Fruit fly (Drosophila melanogaster) whole organism, embryonic: Measurements from ENCODE around the gene Rpt5.

Source experiments
- Awh ChIP-seq: fragments of 200-800 bp; sonication (Bioruptor generic); IDR thresholded peaks from 2 replicates; pipeline ENCODE4, ENCODE4 v1.3.6; 2022; ENCODE audit warnings: missing biosample characterization, missing genetic modification characterization
- CG10321 ChIP-seq: fragments of 200-800 bp; sonication (Bioruptor generic); IDR thresholded peaks from 2 replicates; pipeline ENCODE4 v1.3.6; 2022; ENCODE audit warnings: missing biosample characterization, missing genetic modification characterization
- CG11398 ChIP-seq: fragments of 200-800 bp; sonication (Bioruptor generic); optimal IDR thresholded peaks from 2 replicates; lab custom pipeline; 2016; ENCODE audit warnings: missing biosample characterization, missing genetic modification characterization
- CG11696 ChIP-seq: fragments of 200-800 bp; sonication (Bioruptor generic); IDR thresholded peaks from 2 replicates; pipeline ENCODE4 v1.3.6; 2022; ENCODE audit warnings: missing biosample characterization, missing genetic modification characterization
- CG12071 ChIP-seq: fragments of 200-800 bp; sonication (Bioruptor generic); optimal IDR thresholded peaks from 3 replicates; lab custom pipeline; 2018; ENCODE audit warnings: missing biosample characterization, mild to moderate bottlenecking, missing genetic modification characterization
- CG12236 ChIP-seq: fragments of 200-800 bp; sonication (Bioruptor generic); optimal IDR thresholded peaks from 2 replicates; lab custom pipeline; 2016; ENCODE audit warnings: missing biosample characterization, missing genetic modification characterization
- CG12769 ChIP-seq: fragments of 200-800 bp; sonication (Bioruptor generic); optimal IDR thresholded peaks from 2 replicates; lab custom pipeline; 2019; ENCODE audit warnings: missing biosample characterization, mild to moderate bottlenecking, missing genetic modification characterization, moderate library complexity
- CG15073 ChIP-seq: fragments of 200-800 bp; sonication (Bioruptor generic); optimal IDR thresholded peaks from 2 replicates; lab custom pipeline; 2016; ENCODE audit warnings: missing biosample characterization, missing genetic modification characterization
- CG15479 ChIP-seq: fragments of 200-800 bp; sonication (Bioruptor generic); optimal IDR thresholded peaks from 3 replicates; lab custom pipeline; 2019; ENCODE audit warnings: missing biosample characterization, mild to moderate bottlenecking, missing genetic modification characterization, moderate library complexity
- CG15601 ChIP-seq: fragments of 200-800 bp; sonication (Bioruptor generic); optimal IDR thresholded peaks from 3 replicates; lab custom pipeline; 2019; ENCODE audit warnings: missing biosample characterization, mild to moderate bottlenecking, missing genetic modification characterization, moderate library complexity
- CG18764 ChIP-seq: fragments of 200-800 bp; sonication (Bioruptor generic); optimal IDR thresholded peaks from 3 replicates; lab custom pipeline; 2016; ENCODE audit warnings: missing biosample characterization, missing genetic modification characterization
- CG2116 ChIP-seq: fragments of 200-800 bp; sonication (Bioruptor generic); optimal IDR thresholded peaks from 3 replicates; lab custom pipeline; 2018; ENCODE audit warnings: missing biosample characterization, mild to moderate bottlenecking, missing genetic modification characterization
- CG2678 ChIP-seq: fragments of 200-800 bp; sonication (Bioruptor generic); optimal IDR thresholded peaks from 3 replicates; lab custom pipeline; 2019; ENCODE audit warnings: missing biosample characterization, mild to moderate bottlenecking, missing genetic modification characterization, moderate library complexity
- CG30431 ChIP-seq: fragments of 200-800 bp; sonication (Bioruptor generic); optimal IDR thresholded peaks from 2 replicates; lab custom pipeline; 2017; ENCODE audit warnings: missing biosample characterization, missing genetic modification characterization
- CG31224 ChIP-seq: fragments of 200-800 bp; sonication (Bioruptor generic); IDR thresholded peaks from 2 replicates; pipeline ENCODE4 v1.3.6; 2022; ENCODE audit warnings: missing biosample characterization, missing genetic modification characterization
- CG3163 ChIP-seq: fragments of 200-800 bp; sonication (Bioruptor generic); optimal IDR thresholded peaks from 3 replicates; lab custom pipeline; 2016; ENCODE audit warnings: missing biosample characterization, missing genetic modification characterization
- CG32532 ChIP-seq: fragments of 200-800 bp; sonication (Bioruptor generic); IDR thresholded peaks from 2 replicates; pipeline ENCODE4 v1.3.6; 2022; ENCODE audit warnings: missing biosample characterization, missing genetic modification characterization
- CG32772 ChIP-seq: fragments of 200-800 bp; sonication (Bioruptor generic); IDR thresholded peaks from 2 replicates; pipeline ENCODE4 v1.3.6; 2022; ENCODE audit warnings: missing biosample characterization, missing genetic modification characterization
- CG42726 ChIP-seq: fragments of 200-800 bp; sonication (Bioruptor generic); IDR thresholded peaks from 2 replicates; pipeline ENCODE4 v1.3.6; 2022; ENCODE audit warnings: missing biosample characterization, missing genetic modification characterization; ENCODE audit not compliant: partially characterized antibody
- CG6175 ChIP-seq: fragments of 200-800 bp; sonication (Bioruptor generic); IDR thresholded peaks from 3 replicates; pipeline ENCODE4 v1.3.6; 2022; ENCODE audit warnings: missing biosample characterization, missing genetic modification characterization
- CG6791 ChIP-seq: fragments of 200-800 bp; sonication (Bioruptor generic); IDR thresholded peaks from 3 replicates; pipeline ENCODE4 v1.3.6; 2022; ENCODE audit warnings: missing biosample characterization, missing genetic modification characterization; ENCODE audit not compliant: partially characterized antibody
- CG7372 ChIP-seq: fragments of 200-800 bp; sonication (Bioruptor generic); IDR thresholded peaks from 2 replicates; pipeline ENCODE4 v1.3.6; 2022; ENCODE audit warnings: missing biosample characterization, missing genetic modification characterization
- CG9932 ChIP-seq: fragments of 200-800 bp; sonication (Bioruptor generic); IDR thresholded peaks from 2 replicates; pipeline ENCODE4 v1.3.6; 2022; ENCODE audit warnings: missing biosample characterization, missing genetic modification characterization
- Dfd ChIP-seq, 2 experiments: fragments of >200 bp; optimal IDR thresholded peaks; 2 replicates each; lab custom pipeline; 2017; ENCODE audit warnings: missing biosample characterization in 2 of 2, missing genetic modification characterization in 2 of 2
- Eip74EF ChIP-seq, 2 experiments: fragments of 200-800 bp in 1 of 2; fragments of >200 bp in 1 of 2; sonication (Bioruptor generic) in 1 of 2; optimal IDR thresholded peaks; 2 replicates each; lab custom pipeline; 2017 to 2019; ENCODE audit warnings: missing biosample characterization in 2 of 2, missing genetic modification characterization in 2 of 2, mild to moderate bottlenecking in 1 of 2, moderate library complexity in 1 of 2
- Fer1 ChIP-seq: fragments of 200-800 bp; sonication (Bioruptor generic); optimal IDR thresholded peaks from 2 replicates; lab custom pipeline; 2017; ENCODE audit warnings: missing biosample characterization, mild to moderate bottlenecking, missing genetic modification characterization
- H15 ChIP-seq: fragments of 200-800 bp; sonication (Bioruptor generic); IDR thresholded peaks from 3 replicates; pipeline ENCODE4 v1.3.6; 2022; ENCODE audit warnings: missing biosample characterization, missing genetic modification characterization
- HLH4C ChIP-seq: fragments of 200-800 bp; sonication (Bioruptor generic); IDR thresholded peaks from 3 replicates; pipeline ENCODE4 v1.3.6; 2022; ENCODE audit warnings: missing biosample characterization, missing genetic modification characterization; ENCODE audit not compliant: partially characterized antibody
- Med ChIP-seq: fragments of 200-800 bp; sonication (Bioruptor generic); peaks from one replicate; lab custom pipeline; 2016; ENCODE audit warnings: missing biosample characterization, missing genetic modification characterization, mild to moderate bottlenecking, inconsistent platforms, moderate library complexity
- Opbp ChIP-seq: fragments of 200-800 bp; sonication (Bioruptor generic); IDR thresholded peaks from 3 replicates; pipeline ENCODE4 v1.3.6; 2022; ENCODE audit warnings: missing biosample characterization, missing genetic modification characterization; ENCODE audit not compliant: partially characterized antibody
- Pdp1 ChIP-seq, 2 experiments: fragments of 200-800 bp; sonication (Bioruptor generic); optimal IDR thresholded peaks; 3 replicates each; lab custom pipeline; 2016; ENCODE audit warnings: missing biosample characterization in 2 of 2, missing genetic modification characterization in 2 of 2, mild to moderate bottlenecking in 1 of 2, moderate library complexity in 1 of 2
- Poxn ChIP-seq: fragments of 200-800 bp; sonication (Bioruptor generic); IDR thresholded peaks from 2 replicates; pipeline ENCODE4 v1.3.6; 2022; ENCODE audit warnings: missing biosample characterization, missing genetic modification characterization
- Tbp ChIP-seq: fragments of >200 bp; optimal IDR thresholded peaks from 2 replicates; lab custom pipeline; 2018; ENCODE audit warnings: missing biosample characterization, missing genetic modification characterization
- Vsx1 ChIP-seq: fragments of 200-800 bp; sonication (Bioruptor generic); optimal IDR thresholded peaks from 2 replicates; lab custom pipeline; 2017; ENCODE audit warnings: missing biosample characterization, mild to moderate bottlenecking, missing genetic modification characterization, missing genetic modification reagents
- abd-A ChIP-seq: fragments of 200-800 bp; sonication (Bioruptor generic); optimal IDR thresholded peaks from 3 replicates; lab custom pipeline; 2019; ENCODE audit warnings: missing biosample characterization, mild to moderate bottlenecking, missing genetic modification characterization, moderate library complexity
- ash1 ChIP-seq: fragments of 200-800 bp; sonication (Bioruptor generic); optimal IDR thresholded peaks from 2 replicates; lab custom pipeline; 2018; ENCODE audit warnings: missing biosample characterization, mild to moderate bottlenecking, missing genetic modification characterization
- ci ChIP-seq: fragments of 200-800 bp; sonication (Bioruptor generic); IDR thresholded peaks from 3 replicates; pipeline ENCODE4 v1.3.6; 2022; ENCODE audit warnings: missing biosample characterization, missing genetic modification characterization
- croc ChIP-seq: fragments of 200-800 bp; sonication (Bioruptor generic); conservative IDR thresholded peaks from 3 replicates; pipeline ENCODE4 v1.3.6; 2022; ENCODE audit warnings: missing biosample characterization, missing genetic modification characterization
- cwo ChIP-seq: fragments of 200-800 bp; sonication (Bioruptor generic); optimal IDR thresholded peaks from 3 replicates; lab custom pipeline; 2017; ENCODE audit warnings: missing biosample characterization, missing genetic modification characterization, mild to moderate bottlenecking, moderate library complexity, missing genetic modification reagents
- dmrt99B ChIP-seq: fragments of 200-800 bp; sonication (Bioruptor generic); optimal IDR thresholded peaks from 2 replicates; lab custom pipeline; 2018; ENCODE audit warnings: missing biosample characterization, mild to moderate bottlenecking, missing genetic modification characterization, moderate library complexity
- ewg ChIP-seq: fragments of 200-800 bp; sonication (Bioruptor generic); optimal IDR thresholded peaks from 3 replicates; lab custom pipeline; 2017; ENCODE audit warnings: mild to moderate bottlenecking, missing biosample characterization, missing genetic modification reagents, missing genetic modification characterization
- fru ChIP-seq: fragments of >200 bp; optimal IDR thresholded peaks from 2 replicates; lab custom pipeline; 2017
- oc ChIP-seq: fragments of 200-800 bp; sonication (Bioruptor generic); optimal IDR thresholded peaks from 2 replicates; lab custom pipeline; 2018; ENCODE audit warnings: missing biosample characterization, mild to moderate bottlenecking, missing genetic modification characterization, moderate library complexity
- pnt ChIP-seq: fragments of 200-800 bp; sonication (Bioruptor generic); optimal IDR thresholded peaks from 3 replicates; lab custom pipeline; 2016; ENCODE audit warnings: missing biosample characterization, missing genetic modification characterization
- scrt ChIP-seq: fragments of 200-800 bp; sonication (Bioruptor generic); optimal IDR thresholded peaks from 2 replicates; lab custom pipeline; 2018; ENCODE audit warnings: missing biosample characterization, mild to moderate bottlenecking, missing genetic modification characterization, moderate library complexity
- sens ChIP-seq: fragments of 200-800 bp; sonication (Bioruptor generic); peaks from one replicate; lab custom pipeline; 2016; ENCODE audit warnings: missing biosample characterization, missing genetic modification characterization
- sna ChIP-seq: fragments of 200-800 bp; sonication (Bioruptor generic); IDR thresholded peaks from 2 replicates; pipeline ENCODE4 v1.3.6; 2022; ENCODE audit warnings: missing biosample characterization, missing genetic modification characterization; ENCODE audit not compliant: partially characterized antibody
- ssp ChIP-seq: fragments of 200-800 bp; sonication (Bioruptor generic); IDR thresholded peaks from 2 replicates; pipeline ENCODE4 v1.3.6; 2022; ENCODE audit warnings: missing biosample characterization, missing genetic modification characterization
- toy ChIP-seq: fragments of 200-800 bp; sonication (Bioruptor generic); IDR thresholded peaks from 2 replicates; pipeline ENCODE4 v1.3.6; 2022; ENCODE audit warnings: missing biosample characterization, missing genetic modification characterization
- twi ChIP-seq: fragments of 200-800 bp; optimal IDR thresholded peaks from 2 replicates; lab custom pipeline; 2019; ENCODE audit warnings: missing biosample characterization, mild to moderate bottlenecking, missing genetic modification characterization, moderate library complexity
- vvl ChIP-seq: fragments of 200-800 bp; sonication (Bioruptor generic); IDR thresholded peaks from 2 replicates; pipeline ENCODE4 v1.3.6; 2022; ENCODE audit warnings: missing biosample characterization, missing genetic modification characterization

Rpt5 gene

dm6 chr3R:23735648-23736047 lies 17.0 kb upstream of the Rpt5 start (continued):
- no peak for TF ChIP-seq sna
- peak; percentile 4 for TF ChIP-seq cwo (GFP tag; lab: Kevin White, UChicago)
- TF ChIP-seq toy (GFP tag; lab: Robert Waterston, UW) = no peak
- TF ChIP-seq CG10321 (GFP tag; lab: Robert Waterston, UW) = no peak
- TF ChIP-seq CG12769 (tag; lab: Kevin White, UChicago) = no peak
- TF ChIP-seq ewg = peak; percentile 18
- peak; percentile 46 for TF ChIP-seq Med (GFP tag; lab: Kevin White, UChicago)
- TF ChIP-seq Opbp (GFP tag; lab: Robert Waterston, UW) = peak; percentile 36; the same call in 1 of the 3 replicates
- TF ChIP-seq HLH4C (GFP tag; lab: Robert Waterston, UW) = 0 out of 3 replicates have a peak, but pooled peaks have one; percentile 20
- no peak for TF ChIP-seq scrt (GFP tag; lab: Kevin White, UChicago)
- TF ChIP-seq Tbp (GFP tag; lab: Kevin White, UChicago) = peak; percentile 21
- no peak for TF ChIP-seq CG18764 (GFP tag; lab: Kevin White, UChicago)
- TF ChIP-seq Vsx1 (GFP tag; lab: Kevin White, UChicago) = no peak
- no peak for TF ChIP-seq CG7372 (GFP tag; lab: Robert Waterston, UW)
- no peak for TF ChIP-seq Pdp1 (GFP tag; optimal IDR thresholded peaks at IDR 0.05; lab: Kevin White, UChicago)
- TF ChIP-seq CG3163 (GFP tag; lab: Kevin White, UChicago) = no peak
- no peak for TF ChIP-seq ash1 (GFP tag; lab: Kevin White, UChicago)
- TF ChIP-seq CG31224 (GFP tag; lab: Robert Waterston, UW) = no peak
- TF ChIP-seq ci (GFP tag; lab: Robert Waterston, UW) = 0 out of 3 replicates have a peak, but pooled peaks have one; percentile 10
- no peak for TF ChIP-seq CG11696
- TF ChIP-seq CG6791 (GFP tag; lab: Robert Waterston, UW) = 0 out of 3 replicates have a peak, but pooled peaks have one; percentile 21
- no peak for TF ChIP-seq Poxn
- TF ChIP-seq CG15479 (GFP tag; lab: Kevin White, UChicago) = peak; percentile 46
- TF ChIP-seq pnt (GFP tag; lab: Kevin White, UChicago) = no peak
- TF ChIP-seq CG2116 (GFP tag; lab: Kevin White, UChicago) = no peak
- 0 out of 3 replicates have a peak, but pooled peaks have one; percentile 27 for TF ChIP-seq CG6175 (GFP tag; lab: Robert Waterston, UW)
- TF ChIP-seq CG12236 = no peak
- peak; percentile 33; the same call in 1 of the 2 replicates for TF ChIP-seq CG42726 (GFP tag; lab: Robert Waterston, UW)
- no peak for TF ChIP-seq sens (GFP tag; lab: Kevin White, UChicago)
- TF ChIP-seq CG30431 = no peak
- no peak for TF ChIP-seq CG9932 (GFP tag; lab: Robert Waterston, UW)

DNA sequence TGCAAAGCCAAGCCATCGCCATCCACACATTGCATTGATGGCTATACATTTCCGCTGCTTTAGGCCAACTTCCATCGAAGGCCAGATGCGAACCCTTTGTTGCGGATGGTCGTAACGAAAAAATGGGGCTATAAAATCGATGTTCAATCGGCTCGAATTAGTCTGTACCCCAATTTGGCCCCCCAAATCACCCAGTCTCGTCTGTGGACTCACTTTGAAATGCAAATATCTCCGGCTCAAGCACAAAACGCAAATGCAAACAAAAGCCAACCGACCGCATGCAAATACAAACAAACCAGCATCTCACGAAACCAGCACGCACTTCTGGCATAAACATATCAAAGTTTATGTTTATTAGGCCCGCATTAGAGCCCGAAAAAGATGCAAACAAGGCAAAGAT lies 16.3 kb upstream of the Rpt5 start:
- TF ChIP-seq twi (tag; lab: Kevin White, UChicago) = no peak
- no peak for TF ChIP-seq CG11398 (GFP tag; lab: Kevin White, UChicago)
- TF ChIP-seq ssp (GFP tag; lab: Robert Waterston, UW) = no peak
- TF ChIP-seq oc (tag; lab: Kevin White, UChicago) = peak; percentile 17
- peak in 1 of 2 experiments; percentile 16 for TF ChIP-seq Eip74EF (GFP tag; optimal IDR thresholded peaks at IDR 0.05; lab: Kevin White, UChicago)
- no peak for TF ChIP-seq CG15073 (GFP tag; lab: Kevin White, UChicago)
- no peak for TF ChIP-seq CG2678 (tag; lab: Kevin White, UChicago)
- TF ChIP-seq CG32772 (GFP tag; lab: Robert Waterston, UW) = no peak
- peak; percentile 62; the same call in 1 of the 2 replicates for TF ChIP-seq vvl (GFP tag; lab: Robert Waterston, UW)
- peak; percentile 14 for TF ChIP-seq CG12071 (GFP tag; lab: Kevin White, UChicago)
- TF ChIP-seq ci (GFP tag; lab: Robert Waterston, UW) = peak; percentile 54; the same call in 1 of the 3 replicates
- TF ChIP-seq Awh = peak; percentile 58; the same call in 1 of the 2 replicates
- TF ChIP-seq Fer1 (GFP tag; lab: Kevin White, UChicago) = no peak
- no peak for TF ChIP-seq CG15601
- no peak for TF ChIP-seq dmrt99B
- no peak for TF ChIP-seq fru (lab: Kevin White, UChicago)
- TF ChIP-seq Dfd (GFP tag; optimal IDR thresholded peaks at IDR 0.05; lab: Kevin White, UChicago) = no peak
- TF ChIP-seq croc (GFP tag; lab: Robert Waterston, UW) = no peak
- peak; percentile 42; the same call in 1 of the 3 replicates for TF ChIP-seq H15 (GFP tag; lab: Robert Waterston, UW)
- TF ChIP-seq abd-A (tag; lab: Kevin White, UChicago) = peak; percentile 62
- no peak for TF ChIP-seq CG32532 (GFP tag; lab: Robert Waterston, UW)
